Fruit fly (Drosophila melanogaster): ENCODE results near the gene mtd.
A peak's percentile ranks its signal among the peaks of the same experiment; 100 is the strongest.

Gene mtd

dm6 chr3R:5263311-5264250 lies 86.7 kb downstream of the mtd start (continued):
- TF ChIP-seq Dll (GFP tag; IDR thresholded peaks at IDR 0.05; ENCODE audit: partially characterized antibody), result 0 out of 4 replicates have a peak, but pooled peaks have one; percentile 29
- TF ChIP-seq CG10431 (GFP tag; optimal IDR thresholded peaks at IDR 0.05), result peak; percentile 13
- peak; percentile 50 for TF ChIP-seq oc (tag; optimal IDR thresholded peaks at IDR 0.05)
- peak; percentile 74 for TF ChIP-seq kah (GFP tag; optimal IDR thresholded peaks at IDR 0.05)
- TF ChIP-seq CG15011 (GFP tag; optimal IDR thresholded peaks at IDR 0.05), result no peak
- peak; percentile 83 for TF ChIP-seq ftz-f1 (GFP tag; optimal IDR thresholded peaks at IDR 0.05)
- TF ChIP-seq fu2 (GFP tag; optimal IDR thresholded peaks at IDR 0.05), result no peak
- TF ChIP-seq disco-r (GFP tag; optimal IDR thresholded peaks at IDR 0.05), result no peak
- peak; percentile 92 for TF ChIP-seq Hey (tag; optimal IDR thresholded peaks at IDR 0.05)
- TF ChIP-seq Dip3 (GFP tag; optimal IDR thresholded peaks at IDR 0.05), result no peak
- peak; percentile 24; the same call in 1 of the 2 replicates for TF ChIP-seq wdn (GFP tag; IDR thresholded peaks at IDR 0.05)
- peak; percentile 90 for TF ChIP-seq Meics (GFP tag; optimal IDR thresholded peaks at IDR 0.05)
- peak; percentile 79 for TF ChIP-seq tap (tag; optimal IDR thresholded peaks at IDR 0.05)
- peak; percentile 72; the same call in 1 of the 2 replicates for TF ChIP-seq CG32532 (GFP tag; IDR thresholded peaks at IDR 0.05)
- peak; percentile 92 for TF ChIP-seq CG18262 (tag; optimal IDR thresholded peaks at IDR 0.05)
- TF ChIP-seq Aef1 (GFP tag; IDR thresholded peaks at IDR 0.05), result peak; percentile 71; the same call in 2 of the 3 replicates
- TF ChIP-seq CG5180 (GFP tag; optimal IDR thresholded peaks at IDR 0.05), result peak; percentile 57
- no peak for TF ChIP-seq pita (GFP tag; optimal IDR thresholded peaks at IDR 0.05)
- TF ChIP-seq CG17385 (GFP tag; optimal IDR thresholded peaks at IDR 0.05), result peak; percentile 87
- no peak for TF ChIP-seq CG7745 (tag; optimal IDR thresholded peaks at IDR 0.05)
- peak; percentile 91 for TF ChIP-seq CG2712 (tag; optimal IDR thresholded peaks at IDR 0.05)
- no peak for TF ChIP-seq ems (GFP tag; optimal IDR thresholded peaks at IDR 0.05)
- peak; percentile 73 for TF ChIP-seq CG15601 (tag; optimal IDR thresholded peaks at IDR 0.05)
- TF ChIP-seq yki (optimal IDR thresholded peaks at IDR 0.05), result no peak
- peak; percentile 91 for TF ChIP-seq crol (GFP tag; IDR thresholded peaks at IDR 0.05)
- TF ChIP-seq klu (GFP tag; IDR thresholded peaks at IDR 0.05), result peak; percentile 73; the same call in 1 of the 2 replicates
- TF ChIP-seq CG4707 (GFP tag; optimal IDR thresholded peaks at IDR 0.05), result peak; percentile 35
- TF ChIP-seq CG18764 (GFP tag; optimal IDR thresholded peaks at IDR 0.05), result peak; percentile 53
- TF ChIP-seq dpn (GFP tag; optimal IDR thresholded peaks at IDR 0.05), result peak; percentile 11 to 82
- TF ChIP-seq gce (GFP tag; IDR thresholded peaks at IDR 0.05), result no peak; the same call in 2 of the 3 replicates
- peak; percentile 76 for TF ChIP-seq slbo (GFP tag; IDR thresholded peaks at IDR 0.05)
- peak; percentile 78 for TF ChIP-seq CG8359 (GFP tag; optimal IDR thresholded peaks at IDR 0.05; ENCODE audit: borderline replicate concordance)
- peak; percentile 85 for TF ChIP-seq CG9437 (GFP tag; optimal IDR thresholded peaks at IDR 0.05)
- peak; percentile 72 for TF ChIP-seq E2f1 (GFP tag; IDR thresholded peaks at IDR 0.05)
- TF ChIP-seq rib (GFP tag; IDR thresholded peaks at IDR 0.05), result peak; percentile 32
- TF ChIP-seq CG14050 (GFP tag; IDR thresholded peaks at IDR 0.05), result peak; percentile 49; the same call in 1 of the 3 replicates
- TF ChIP-seq cad (GFP tag; optimal IDR thresholded peaks at IDR 0.05), result no peak
- no peak for TF ChIP-seq CG9797 (GFP tag; optimal IDR thresholded peaks at IDR 0.05)
- peak; percentile 34 for TF ChIP-seq CG2120 (GFP tag; optimal IDR thresholded peaks at IDR 0.05)
- peak; percentile 5 for TF ChIP-seq pnt (GFP tag; optimal IDR thresholded peaks at IDR 0.05)
- TF ChIP-seq CG4282 (GFP tag; optimal IDR thresholded peaks at IDR 0.05), result no peak
- TF ChIP-seq Blimp-1 (GFP tag; optimal IDR thresholded peaks at IDR 0.05), result peak; percentile 82
- peak; percentile 60; the same call in 1 of the 4 replicates for TF ChIP-seq Gug (GFP tag; IDR thresholded peaks at IDR 0.05)
- TF ChIP-seq phol (tag; optimal IDR thresholded peaks at IDR 0.05), result peak; percentile 91
- no peak for TF ChIP-seq CHES-1-like (GFP tag; optimal IDR thresholded peaks at IDR 0.05)
- peak; percentile 87 for TF ChIP-seq Nf-YC (tag; optimal IDR thresholded peaks at IDR 0.05)
- TF ChIP-seq corto (GFP tag; optimal IDR thresholded peaks at IDR 0.05), result no peak
- peak; percentile 85 for TF ChIP-seq Fer1 (GFP tag; optimal IDR thresholded peaks at IDR 0.05)
- TF ChIP-seq Bteb2 (GFP tag; optimal IDR thresholded peaks at IDR 0.05), result no peak

All from whole organism, embryonic.